Worm (Caenorhabditis elegans): ENCODE results near the gene T13F2.6.
"Not testable (repeated sequence)": the region's sequence is repeated elsewhere in the genome, so short reads cannot be mapped to it uniquely, and the experiment has no call there.

T13F2.6 gene

DNA sequence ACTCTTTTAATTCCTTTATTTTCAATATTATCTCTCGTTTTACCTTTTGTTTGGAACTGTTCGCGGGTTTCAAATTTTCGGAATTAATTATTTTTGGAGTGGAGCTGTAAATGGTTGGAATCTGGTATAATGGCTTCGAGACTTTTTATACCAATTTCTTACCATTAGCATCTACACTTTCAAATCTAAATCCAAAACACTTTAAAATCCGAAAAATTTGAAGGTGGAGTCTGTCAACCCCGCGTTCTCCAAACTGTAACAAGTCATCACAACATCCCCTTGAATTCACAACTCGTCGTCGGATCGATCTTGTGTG, 20.7 kb upstream of the T13F2.6 start, which contains the start of gene nhr-97:
Gene nhr-97 (plus strand): TSS at position 217 of the 316 bp plus-strand sequence.
- TF ChIP-seq nhr-67 (tag; optimal IDR thresholded peaks at IDR 0.05) (no peak), nhr-25 (tag; optimal IDR thresholded peaks at IDR 0.05) (no peak), ceh-82 (tag; optimal IDR thresholded peaks at IDR 0.05) (no peak), ztf-11 (tag; optimal IDR thresholded peaks at IDR 0.05) (no peak), ama-1 (optimal IDR thresholded peaks at IDR 0.05) (no peak), zag-1 (tag; optimal IDR thresholded peaks at IDR 0.05) (no peak), nhr-76 (tag; optimal IDR thresholded peaks at IDR 0.05) (no peak), ztf-4 (tag; optimal IDR thresholded peaks at IDR 0.05) (no peak), ceh-16 (tag; optimal IDR thresholded peaks at IDR 0.05) (no peak), fkh-10 (GFP tag; optimal IDR thresholded peaks at IDR 0.05) (no peak), sea-2 (GFP tag; optimal IDR thresholded peaks at IDR 0.05) (no peak), nhr-28 (tag; optimal IDR thresholded peaks at IDR 0.05) (no peak), lsy-12 (tag; optimal IDR thresholded peaks at IDR 0.05) (no peak), hmg-11 (tag; optimal IDR thresholded peaks at IDR 0.05) (no peak), unc-62 (GFP tag; optimal IDR thresholded peaks at IDR 0.05) (no peak)

- TF ChIP-seq ceh-28 (tag; optimal IDR thresholded peaks at IDR 0.05): no peak
- TF ChIP-seq nfya-1 (tag; optimal IDR thresholded peaks at IDR 0.05; ENCODE audit: insufficient read depth): peak; percentile 20
- TF ChIP-seq pha-4 (tag; optimal IDR thresholded peaks at IDR 0.05): peak; percentile 22
- no peak for TF ChIP-seq nhr-77 (tag; optimal IDR thresholded peaks at IDR 0.05)
Measured at ce11 chrIV:9761751-9762150, 16.4 kb upstream of the T13F2.6 start.

DNA sequence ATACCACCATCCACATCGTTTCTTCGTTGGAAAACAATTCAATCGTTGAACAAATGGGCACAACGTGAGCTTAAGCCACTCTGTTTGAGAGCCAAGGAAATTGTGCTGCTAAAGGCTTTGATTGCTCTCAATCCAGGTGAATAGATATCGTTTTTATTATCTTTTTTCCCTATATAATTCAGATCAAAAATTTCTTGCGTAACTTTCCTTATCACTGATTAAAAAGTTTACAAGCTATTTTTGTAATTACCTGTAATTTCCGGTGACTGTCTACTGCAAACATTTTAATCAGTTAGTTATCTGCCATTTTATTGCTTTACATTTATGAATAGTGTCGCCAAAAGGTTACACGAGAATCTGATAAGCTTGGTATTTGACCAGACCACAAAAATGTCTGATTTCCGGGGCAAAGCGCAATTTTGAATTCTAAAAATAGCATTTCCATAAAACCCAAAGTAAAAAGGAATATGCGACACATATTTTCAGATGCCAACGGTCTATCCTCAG, 15.4 kb upstream of the T13F2.6 start:
- TF ChIP-seq fos-1 (tag; optimal IDR thresholded peaks at IDR 0.05) (no peak), elt-2 (tag; optimal IDR thresholded peaks at IDR 0.05) (peak; percentile 65), tbx-2 (tag; optimal IDR thresholded peaks at IDR 0.05) (no peak), jun-1 (tag; optimal IDR thresholded peaks at IDR 0.05) (peak; percentile 5), lsy-12 (tag; optimal IDR thresholded peaks at IDR 0.05) (no peak), ztf-11 (tag; optimal IDR thresholded peaks at IDR 0.05) (no peak), pqm-1 (tag; optimal IDR thresholded peaks at IDR 0.05) (peak; percentile 91), aly-2 (tag; optimal IDR thresholded peaks at IDR 0.05) (no peak), ceh-9 (tag; optimal IDR thresholded peaks at IDR 0.05) (no peak), egl-5 (tag; optimal IDR thresholded peaks at IDR 0.05) (no peak), fkh-10 (GFP tag; optimal IDR thresholded peaks at IDR 0.05) (no peak), nhr-43 (tag; optimal IDR thresholded peaks at IDR 0.05; ENCODE audit: poor library complexity, severe bottlenecking) (no peak)

DNA sequence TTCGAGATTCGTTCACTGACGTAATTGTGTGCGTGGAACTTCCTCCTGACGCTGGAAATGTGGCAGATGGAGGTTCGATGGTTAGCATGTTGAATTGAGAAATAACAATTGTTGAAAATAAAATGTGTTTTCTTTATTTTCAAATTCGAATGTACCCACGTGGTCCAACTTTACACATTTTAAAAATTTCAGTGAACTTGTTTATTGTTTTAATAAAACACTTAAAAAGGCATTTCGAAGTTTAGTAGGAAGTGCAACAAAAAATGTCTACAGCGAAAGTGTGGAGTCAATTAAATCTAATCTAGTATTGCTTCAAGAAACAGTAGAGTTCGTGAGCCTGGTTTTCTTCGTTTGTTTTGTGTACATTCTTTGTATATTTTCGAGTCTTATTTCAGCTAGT, 11.9 kb upstream of the T13F2.6 start, which contains the start of gene ssp-36:
Gene ssp-36 (minus strand): TSS at position 101 of the 400 bp plus-strand sequence.
- no peak for TF ChIP-seq ztf-11 (tag; optimal IDR thresholded peaks at IDR 0.05)
- no peak for TF ChIP-seq ZK546.5 (tag; optimal IDR thresholded peaks at IDR 0.05)
- no peak for TF ChIP-seq jun-1 (tag; optimal IDR thresholded peaks at IDR 0.05)
- no peak for TF ChIP-seq nhr-76 (tag; optimal IDR thresholded peaks at IDR 0.05)
- TF ChIP-seq unc-39 (tag; optimal IDR thresholded peaks at IDR 0.05): no peak
- no peak for TF ChIP-seq elt-3 (tag; optimal IDR thresholded peaks at IDR 0.05)
- no peak for TF ChIP-seq R02D3.7 (tag; optimal IDR thresholded peaks at IDR 0.05)

- TF ChIP-seq ceh-16, eor-1, ztf-11 (tag; optimal IDR thresholded peaks at IDR 0.05): not testable (repeated sequence)
Measured at ce11 chrIV:9767054-9767453, 11.1 kb upstream of the T13F2.6 start, which contains the start of gene msp-79. msp-79 (minus strand) TSS chrIV:9767154.

DNA sequence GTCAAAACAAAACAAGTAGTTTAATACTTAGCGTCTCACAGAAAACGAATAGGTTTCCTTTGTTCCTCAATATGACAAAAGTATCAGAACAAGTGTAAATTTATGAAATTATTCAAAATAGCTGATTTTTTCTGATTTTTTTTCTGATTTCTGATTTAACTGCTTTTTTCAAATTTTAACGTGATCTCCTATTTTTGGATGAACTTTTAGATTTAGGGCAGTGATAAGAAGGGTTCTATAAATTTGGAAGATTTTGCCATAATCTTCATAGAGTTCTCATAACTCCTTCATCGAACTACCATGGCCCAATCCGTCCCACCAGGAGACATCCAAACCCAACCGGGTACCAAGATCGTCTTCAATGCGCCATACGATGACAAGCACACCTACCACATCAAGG, 8.4 kb upstream of the T13F2.6 start, which contains the start of gene msp-78:
Gene msp-78 (plus strand): TSS at position 301 of the 400 bp plus-strand sequence.
- not testable (repeated sequence) for TF ChIP-seq egl-5, elt-2, nhr-23 (tag; optimal IDR thresholded peaks at IDR 0.05)

Measured in whole organism, L3 larva.